Worm (Caenorhabditis elegans) whole organism, early embryonic: ENCODE results near the gene mrpl-18.

Experiments used
- B0310.2 ChIP-seq: sonication (generic microtip); optimal IDR thresholded peaks from 2 replicates; lab custom pipeline; 2016; ENCODE audit warnings: mild to moderate bottlenecking, missing genetic modification characterization, missing compliant biosample characterization
- F13C5.2 ChIP-seq: sonication (generic microtip); optimal IDR thresholded peaks from 2 replicates; lab custom pipeline; 2017; ENCODE audit warnings: mild to moderate bottlenecking, missing genetic modification characterization, inconsistent platforms, missing compliant biosample characterization
- aly-1 ChIP-seq: sonication (generic microtip); optimal IDR thresholded peaks from 2 replicates; lab custom pipeline; 2016; ENCODE audit warnings: missing genetic modification characterization, missing compliant biosample characterization
- ama-1 ChIP-seq: fragments of 150-350 bp; optimal IDR thresholded peaks from 2 replicates; lab custom pipeline; 2014
- ceh-13 ChIP-seq: fragments of 200-800 bp; sonication (Bioruptor generic); optimal IDR thresholded peaks from 2 replicates; lab custom pipeline; 2018; ENCODE audit warnings: mild to moderate bottlenecking, missing genetic modification characterization, missing compliant biosample characterization
- ceh-36 ChIP-seq: sonication (generic microtip); optimal IDR thresholded peaks from 2 replicates; lab custom pipeline; 2016; ENCODE audit warnings: missing genetic modification characterization, inconsistent platforms, missing compliant biosample characterization
- ets-7 ChIP-seq: sonication (generic microtip); optimal IDR thresholded peaks from 2 replicates; lab custom pipeline; 2016; ENCODE audit warnings: missing genotype, missing genetic modification characterization, missing compliant biosample characterization
- flt-1 ChIP-seq: fragments of 200-800 bp; sonication (Bioruptor generic); IDR thresholded peaks from 2 replicates; pipeline ENCODE4 v1.3.6; 2022; ENCODE audit warnings: missing genetic modification characterization, missing compliant biosample characterization
- hmbx-1 ChIP-seq: sonication (generic microtip); optimal IDR thresholded peaks from 2 replicates; lab custom pipeline; 2016; ENCODE audit warnings: mild to moderate bottlenecking, missing genetic modification characterization, missing compliant biosample characterization
- hmg-4 ChIP-seq: fragments of 200-800 bp; sonication (Bioruptor generic); optimal IDR thresholded peaks from 2 replicates; lab custom pipeline; 2018; ENCODE audit warnings: mild to moderate bottlenecking, missing genetic modification characterization, missing compliant biosample characterization
- hnd-1 ChIP-seq: sonication (generic microtip); optimal IDR thresholded peaks from 2 replicates; lab custom pipeline; 2016; ENCODE audit warnings: missing genetic modification characterization, missing compliant biosample characterization
- pes-1 ChIP-seq: fragments of 200-800 bp; sonication (Bioruptor generic); IDR thresholded peaks from 2 replicates; pipeline ENCODE4 v1.3.6; 2022; ENCODE audit warnings: missing genetic modification reagents, missing genetic modification characterization, missing compliant biosample characterization
- scrt-1 ChIP-seq: fragments of 200-800 bp; sonication (Bioruptor generic); IDR thresholded peaks from 2 replicates; pipeline ENCODE4 v1.3.6; 2022; ENCODE audit warnings: missing genetic modification characterization, missing compliant biosample characterization
- sea-1 ChIP-seq: fragments of 200-800 bp; sonication (Bioruptor generic); conservative IDR thresholded peaks from 2 replicates; pipeline ENCODE4 v1.3.6; 2022; ENCODE audit warnings: missing genetic modification characterization, missing compliant biosample characterization
- tbx-11 ChIP-seq: fragments of 200-800 bp; sonication (Bioruptor generic); IDR thresholded peaks from 2 replicates; pipeline ENCODE4 v1.3.6; 2022; ENCODE audit warnings: missing genetic modification characterization, missing compliant biosample characterization
- tbx-37 ChIP-seq: fragments of 200-800 bp; sonication (Bioruptor generic); conservative IDR thresholded peaks from 2 replicates; pipeline ENCODE4 v1.3.6; 2022; ENCODE audit warnings: missing genetic modification reagents, missing genetic modification characterization, missing compliant biosample characterization
- tra-4 ChIP-seq: sonication (generic microtip); optimal IDR thresholded peaks from 2 replicates; lab custom pipeline; 2017; ENCODE audit warnings: missing genetic modification characterization, missing compliant biosample characterization

mrpl-18 gene

DNA sequence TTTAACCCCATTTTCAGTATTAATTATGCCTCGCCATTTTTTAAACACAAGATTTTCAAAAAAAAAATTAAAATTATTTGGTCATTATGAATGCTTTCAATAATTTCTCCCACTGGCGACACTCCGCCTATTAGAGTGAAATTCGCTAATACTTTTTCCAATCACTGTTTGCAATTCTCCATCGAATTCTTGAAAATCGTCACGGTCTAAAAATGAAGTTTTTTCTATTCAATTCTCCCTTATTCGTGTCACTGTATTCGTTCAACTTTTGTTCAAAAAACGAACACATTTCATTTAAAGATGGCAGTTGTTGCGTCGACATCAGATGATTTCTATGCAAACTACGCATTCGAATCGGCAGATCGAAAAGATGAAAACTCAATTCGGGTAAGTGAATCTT, 36.3 kb upstream of the mrpl-18 start, which contains the start of gene C14B9.3:
Gene C14B9.3 (plus strand): TSS at position 301 of the 400 bp plus-strand sequence.
- TF ChIP-seq hmbx-1 (tag; lab: Kevin White, UChicago) = no peak
- no peak for TF ChIP-seq tbx-37 (GFP tag; lab: Robert Waterston, UW)
- TF ChIP-seq B0310.2 = no peak
- no peak for TF ChIP-seq tbx-11 (GFP tag; lab: Robert Waterston, UW)
- TF ChIP-seq scrt-1 (GFP tag; lab: Robert Waterston, UW) = no peak
- no peak for TF ChIP-seq sea-1 (GFP tag; lab: Robert Waterston, UW)
- TF ChIP-seq pes-1 (GFP tag; lab: Robert Waterston, UW) = no peak
- no peak for TF ChIP-seq flt-1 (GFP tag; lab: Robert Waterston, UW)
- no peak for TF ChIP-seq ceh-36 (tag; lab: Kevin White, UChicago)
- no peak for TF ChIP-seq ceh-13 (GFP tag; lab: Kevin White, UChicago)
- TF ChIP-seq hmg-4 = no peak
- TF ChIP-seq aly-1 = no peak
- no peak for TF ChIP-seq tra-4 (tag; lab: Kevin White, UChicago)
- TF ChIP-seq F13C5.2 (tag; lab: Kevin White, UChicago) = no peak
- no peak for TF ChIP-seq ama-1
- no peak for TF ChIP-seq ets-7 (tag; lab: Kevin White, UChicago)
- TF ChIP-seq hnd-1 (tag; lab: Kevin White, UChicago) = no peak

DNA sequence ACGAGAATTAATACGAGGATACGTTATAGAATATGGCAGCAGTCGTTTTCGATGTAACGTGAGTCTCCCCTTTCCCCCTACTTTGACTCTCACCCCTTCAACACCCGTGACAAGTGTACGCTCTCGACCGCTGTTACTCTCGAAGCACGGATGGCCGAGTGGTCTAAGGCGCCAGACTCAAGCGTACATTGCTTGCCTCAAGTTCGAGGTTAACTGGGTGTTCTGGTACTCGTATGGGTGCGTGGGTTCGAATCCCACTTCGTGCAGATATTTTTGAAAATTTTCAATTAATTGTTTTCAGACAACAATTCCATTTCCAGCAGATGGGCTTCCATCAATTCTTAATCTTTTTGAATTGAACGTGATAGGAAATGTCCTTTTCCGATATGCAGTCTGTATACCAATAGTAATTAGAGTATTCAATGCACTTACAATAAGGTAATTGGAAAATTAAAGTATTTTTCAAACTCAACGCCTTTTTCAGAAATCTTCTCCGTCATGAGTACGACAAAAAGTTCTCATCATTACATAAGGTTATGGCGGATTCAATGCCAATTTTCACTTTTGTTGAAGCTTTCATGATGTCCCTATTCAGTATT, 35.3 kb upstream of the mrpl-18 start:
- TF ChIP-seq tbx-11 (GFP tag; lab: Robert Waterston, UW) (peak; percentile 89), B0310.2 (peak; percentile 90), hnd-1 (tag; lab: Kevin White, UChicago) (peak; percentile 68), tbx-37 (GFP tag; lab: Robert Waterston, UW) (peak; percentile 83), ama-1 (no peak), F13C5.2 (tag; lab: Kevin White, UChicago) (peak; percentile 90), ceh-36 (tag; lab: Kevin White, UChicago) (peak; percentile 89), sea-1 (GFP tag; lab: Robert Waterston, UW) (peak; percentile 91), ceh-13 (GFP tag; lab: Kevin White, UChicago) (peak; percentile 87), pes-1 (GFP tag; lab: Robert Waterston, UW) (peak; percentile 95), aly-1 (peak; percentile 90), tra-4 (tag; lab: Kevin White, UChicago) (peak; percentile 70), scrt-1 (GFP tag; lab: Robert Waterston, UW) (peak; percentile 89), hmg-4 (peak; percentile 93), flt-1 (GFP tag; lab: Robert Waterston, UW) (peak; percentile 93), ets-7 (tag; lab: Kevin White, UChicago) (peak; percentile 70), hmbx-1 (tag; lab: Kevin White, UChicago) (peak; percentile 57)

DNA sequence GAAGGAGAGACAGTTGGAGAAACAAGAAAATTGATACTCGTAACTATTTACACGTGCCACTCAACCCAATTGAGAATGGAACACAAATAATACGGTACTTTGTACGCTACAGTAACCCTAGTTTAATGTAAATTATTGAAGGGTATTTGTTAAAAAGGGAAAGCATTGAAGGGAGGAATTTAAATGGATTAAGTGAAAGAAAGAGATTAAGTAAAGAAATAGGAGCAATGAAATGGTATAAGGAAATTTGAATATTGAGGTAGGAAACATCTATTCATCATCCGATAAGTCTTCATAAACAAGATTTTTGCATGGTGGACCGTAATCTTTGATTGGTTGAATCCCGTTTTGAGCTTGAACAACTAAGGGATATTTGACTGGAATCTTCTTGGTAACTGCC, 33.5 kb upstream of the mrpl-18 start:
- TF ChIP-seq sea-1 (GFP tag; lab: Robert Waterston, UW) (no peak), hnd-1 (tag; lab: Kevin White, UChicago) (no peak)

DNA sequence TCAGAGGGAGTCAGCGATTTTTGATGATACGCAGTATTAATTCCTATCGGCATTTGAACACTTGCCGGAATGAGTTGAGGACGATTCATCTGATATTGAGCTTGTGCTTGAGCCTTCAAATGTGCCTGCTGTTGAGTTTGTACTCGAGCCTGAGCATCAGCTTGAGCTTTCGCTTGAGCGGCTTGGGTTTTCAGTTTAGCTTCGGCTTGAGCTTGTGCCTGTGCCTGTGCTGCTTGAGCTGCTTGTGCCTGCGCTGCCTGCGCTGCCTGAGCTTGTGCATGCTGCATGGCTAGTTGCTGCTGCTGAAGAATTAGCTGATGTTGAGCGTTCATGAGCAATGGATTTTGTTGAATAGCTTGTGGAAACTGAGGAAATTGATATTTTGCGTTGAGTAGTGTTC, 28.9 kb upstream of the mrpl-18 start:
- TF ChIP-seq ets-7 (tag; lab: Kevin White, UChicago) (no peak), F13C5.2 (tag; lab: Kevin White, UChicago) (no peak), tbx-11 (GFP tag; lab: Robert Waterston, UW) (no peak), pes-1 (GFP tag; lab: Robert Waterston, UW) (no peak), ama-1 (no peak), B0310.2 (no peak), aly-1 (no peak), tra-4 (tag; lab: Kevin White, UChicago) (no peak), hmbx-1 (tag; lab: Kevin White, UChicago) (no peak), tbx-37 (GFP tag; lab: Robert Waterston, UW) (no peak), scrt-1 (GFP tag; lab: Robert Waterston, UW) (no peak), hnd-1 (tag; lab: Kevin White, UChicago) (no peak), sea-1 (GFP tag; lab: Robert Waterston, UW) (no peak), hmg-4 (no peak), flt-1 (GFP tag; lab: Robert Waterston, UW) (no peak)

DNA sequence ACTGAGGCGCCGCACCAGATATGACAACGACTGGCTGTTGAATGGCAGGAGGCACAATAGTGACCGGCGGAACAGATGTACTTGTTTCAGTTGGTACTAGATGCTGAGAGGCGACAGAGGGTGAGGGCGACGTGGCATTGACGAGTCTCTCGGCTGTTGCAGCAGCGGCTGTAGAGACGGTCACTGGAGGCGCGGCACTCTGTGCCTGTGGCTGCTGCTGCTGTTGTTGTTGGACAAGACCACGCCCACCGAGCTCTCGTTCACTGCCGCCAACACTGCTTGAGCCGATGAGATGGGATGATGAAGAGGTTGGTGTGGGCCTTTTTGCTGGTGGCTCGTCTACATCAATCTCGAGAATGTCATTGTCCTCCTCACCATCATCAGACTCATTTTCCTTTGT, 27.7 kb upstream of the mrpl-18 start:
- TF ChIP-seq pes-1 (GFP tag; lab: Robert Waterston, UW) (no peak), ceh-13 (GFP tag; lab: Kevin White, UChicago) (no peak), tbx-37 (GFP tag; lab: Robert Waterston, UW) (no peak), flt-1 (GFP tag; lab: Robert Waterston, UW) (no peak), ama-1 (no peak), hnd-1 (tag; lab: Kevin White, UChicago) (no peak), tra-4 (tag; lab: Kevin White, UChicago) (no peak), hmg-4 (no peak), hmbx-1 (tag; lab: Kevin White, UChicago) (no peak)

DNA sequence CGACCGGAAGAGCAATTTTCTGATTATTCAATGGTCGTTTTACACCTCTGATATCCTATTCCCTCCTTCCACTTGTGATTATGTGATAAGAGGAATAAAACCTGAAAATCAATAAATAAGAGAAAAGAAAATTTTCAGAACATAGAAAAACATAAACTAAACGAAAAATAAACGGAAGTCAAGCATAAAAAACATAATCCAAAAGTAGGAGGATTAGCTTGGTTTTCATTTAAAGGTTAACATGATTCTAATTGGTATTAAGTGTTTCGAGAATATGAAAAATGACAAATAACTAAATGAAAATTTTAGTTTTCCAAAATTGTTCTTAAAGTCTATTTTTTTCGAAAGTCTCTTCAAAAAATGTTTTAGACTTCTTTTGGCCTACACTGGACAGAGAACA, 23.7 kb upstream of the mrpl-18 start, which contains the start of gene gei-8:
Gene gei-8 (minus strand): TSS at position 101 of the 400 bp plus-strand sequence.
- no peak for TF ChIP-seq tbx-11 (GFP tag; lab: Robert Waterston, UW)
- no peak for TF ChIP-seq B0310.2
- no peak for TF ChIP-seq flt-1 (GFP tag; lab: Robert Waterston, UW)
- TF ChIP-seq ama-1 = no peak
- no peak for TF ChIP-seq tbx-37 (GFP tag; lab: Robert Waterston, UW)
- no peak for TF ChIP-seq ceh-36 (tag; lab: Kevin White, UChicago)
- no peak for TF ChIP-seq aly-1
- no peak for TF ChIP-seq scrt-1 (GFP tag; lab: Robert Waterston, UW)
- TF ChIP-seq hnd-1 (tag; lab: Kevin White, UChicago) = no peak
- no peak for TF ChIP-seq ets-7 (tag; lab: Kevin White, UChicago)
- no peak for TF ChIP-seq F13C5.2 (tag; lab: Kevin White, UChicago)
- no peak for TF ChIP-seq pes-1 (GFP tag; lab: Robert Waterston, UW)
- TF ChIP-seq ceh-13 (GFP tag; lab: Kevin White, UChicago) = no peak
- no peak for TF ChIP-seq hmg-4

DNA sequence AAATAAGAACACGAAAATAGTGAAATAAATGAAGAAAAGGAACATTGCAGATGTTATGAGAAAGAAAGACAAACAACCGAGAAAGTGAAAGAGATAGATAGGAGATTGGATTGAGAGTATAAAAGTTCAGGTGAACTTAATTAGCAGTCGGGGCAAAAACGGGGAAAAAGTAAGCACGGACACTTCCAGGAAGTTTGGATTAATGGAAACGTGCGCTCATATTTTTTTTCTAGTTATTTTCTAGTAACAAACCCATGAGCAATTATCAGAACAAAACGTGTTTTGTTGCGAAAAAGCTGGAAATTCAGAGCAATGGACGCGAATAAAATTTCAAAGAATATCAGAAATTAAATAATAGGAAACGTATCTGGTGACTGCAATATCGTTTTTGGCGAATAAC, 22.9 kb upstream of the mrpl-18 start:
- TF ChIP-seq tra-4 (tag; lab: Kevin White, UChicago) = no peak
- TF ChIP-seq ama-1 = no peak
- no peak for TF ChIP-seq ceh-36 (tag; lab: Kevin White, UChicago)
- TF ChIP-seq ceh-13 (GFP tag; lab: Kevin White, UChicago) = no peak
- TF ChIP-seq sea-1 (GFP tag; lab: Robert Waterston, UW) = no peak
- no peak for TF ChIP-seq tbx-37 (GFP tag; lab: Robert Waterston, UW)
- TF ChIP-seq pes-1 (GFP tag; lab: Robert Waterston, UW) = no peak
- TF ChIP-seq flt-1 (GFP tag; lab: Robert Waterston, UW) = no peak
- no peak for TF ChIP-seq tbx-11 (GFP tag; lab: Robert Waterston, UW)
- no peak for TF ChIP-seq aly-1
- no peak for TF ChIP-seq F13C5.2 (tag; lab: Kevin White, UChicago)
- no peak for TF ChIP-seq hnd-1 (tag; lab: Kevin White, UChicago)
- no peak for TF ChIP-seq B0310.2
- TF ChIP-seq hmbx-1 (tag; lab: Kevin White, UChicago) = no peak
- no peak for TF ChIP-seq ets-7 (tag; lab: Kevin White, UChicago)
- no peak for TF ChIP-seq hmg-4
- no peak for TF ChIP-seq scrt-1 (GFP tag; lab: Robert Waterston, UW)
